Worm (Caenorhabditis elegans): ENCODE data around the gene srh-76.

srh-76 gene

DNA sequence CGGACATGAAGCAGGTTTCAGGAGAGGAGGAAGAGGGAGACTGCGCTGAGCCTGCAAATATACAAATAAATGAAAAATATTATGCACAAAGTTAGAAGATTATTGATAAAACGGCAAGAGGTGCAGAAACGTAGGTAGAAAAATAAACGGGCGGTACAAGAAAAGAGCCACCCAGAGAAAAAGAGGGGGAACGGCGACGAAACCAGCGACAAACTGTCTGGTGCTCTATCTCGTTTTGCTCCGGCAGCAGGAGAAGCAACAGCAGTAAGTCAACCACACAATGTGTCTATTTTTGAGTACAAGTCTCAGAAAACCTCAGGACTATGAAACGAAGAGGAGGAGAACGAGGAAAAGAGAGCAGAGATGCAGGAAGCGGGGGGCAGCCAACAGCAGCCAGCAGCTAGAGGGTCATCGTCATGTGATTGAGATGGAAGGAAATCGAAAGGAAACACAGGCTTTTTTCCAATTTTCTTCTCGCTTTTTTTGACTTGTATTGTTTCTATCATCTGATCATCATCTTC is 12.1 kb downstream of the srh-76 start, which contains the start of gene F26F12.3 (continued):
- TF ChIP-seq madf-5 (GFP tag; IDR thresholded peaks at IDR 0.05), result no peak
- no peak for TF ChIP-seq lim-7 (GFP tag; IDR thresholded peaks at IDR 0.05)
- no peak for TF ChIP-seq tag-97 (GFP tag; IDR thresholded peaks at IDR 0.05)
- no peak for TF ChIP-seq T26A8.4 (GFP tag; IDR thresholded peaks at IDR 0.05)
- TF ChIP-seq pqm-1 (tag; optimal IDR thresholded peaks at IDR 0.05), result peak; percentile 59
- TF ChIP-seq ceh-20 (GFP tag; IDR thresholded peaks at IDR 0.05), result peak; percentile 8; the same call in 1 of the 2 replicates
- no peak for TF ChIP-seq aly-2 (tag; optimal IDR thresholded peaks at IDR 0.05)
- TF ChIP-seq ZK337.2 (GFP tag; IDR thresholded peaks at IDR 0.05), result no peak
- peak; percentile 65 for TF ChIP-seq hmg-1.1 (GFP tag; IDR thresholded peaks at IDR 0.05)
- no peak for TF ChIP-seq ZK546.5 (tag; optimal IDR thresholded peaks at IDR 0.05)
- no peak for TF ChIP-seq F37D6.2 (tag; optimal IDR thresholded peaks at IDR 0.05)
- TF ChIP-seq php-3 (GFP tag; IDR thresholded peaks at IDR 0.05), result peak; percentile 34; the same call in 1 of the 2 replicates
- TF ChIP-seq fos-1 (tag; optimal IDR thresholded peaks at IDR 0.05), result no peak
- TF ChIP-seq snpc-1.2 (GFP tag; IDR thresholded peaks at IDR 0.05), result no peak
- TF ChIP-seq zfp-2 (tag; optimal IDR thresholded peaks at IDR 0.05), result no peak
- 0 out of 2 replicates have a peak, but pooled peaks have one; percentile 20 for TF ChIP-seq zfp-3 (GFP tag; conservative IDR thresholded peaks at IDR 0.05)
- TF ChIP-seq zip-2 (tag; optimal IDR thresholded peaks at IDR 0.05), result no peak
- no peak for TF ChIP-seq F26F4.8 (GFP tag; conservative IDR thresholded peaks at IDR 0.05)
- no peak for TF ChIP-seq nhr-76 (tag; optimal IDR thresholded peaks at IDR 0.05)
- TF ChIP-seq F49E8.2 (tag; optimal IDR thresholded peaks at IDR 0.05; ENCODE audit: borderline replicate concordance), result no peak
- TF ChIP-seq daf-12 (tag; optimal IDR thresholded peaks at IDR 0.05), result no peak
- no peak for TF ChIP-seq snpc-4 (tag; optimal IDR thresholded peaks at IDR 0.05)
- TF ChIP-seq nhr-25 (tag; optimal IDR thresholded peaks at IDR 0.05; ENCODE audit: borderline replicate concordance, insufficient read depth), result no peak
- TF ChIP-seq jun-1 (tag; optimal IDR thresholded peaks at IDR 0.05), result no peak
- TF ChIP-seq lin-15B (tag; optimal IDR thresholded peaks at IDR 0.05), result no peak
- TF ChIP-seq ceh-44 (GFP tag; IDR thresholded peaks at IDR 0.05), result no peak
- peak; percentile 30 for TF ChIP-seq aha-1 (tag)
- TF ChIP-seq dmd-9 (GFP tag; IDR thresholded peaks at IDR 0.05), result no peak
- TF ChIP-seq daf-19 (GFP tag; conservative IDR thresholded peaks at IDR 0.05), result no peak
- TF ChIP-seq saeg-2 (GFP tag; IDR thresholded peaks at IDR 0.05), result peak; percentile 58; the same call in 1 of the 2 replicates
- TF ChIP-seq mdl-1 (tag; optimal IDR thresholded peaks at IDR 0.05), result peak in 1 of 2 experiments; percentile 80
- TF ChIP-seq dpl-1 (GFP tag; optimal IDR thresholded peaks at IDR 0.05), result peak; percentile 12
- TF ChIP-seq ztf-11 (tag; optimal IDR thresholded peaks at IDR 0.05), result no peak
- peak; percentile 69 for TF ChIP-seq mep-1 (tag; optimal IDR thresholded peaks at IDR 0.05)
- no peak for TF ChIP-seq skn-1 (tag; optimal IDR thresholded peaks at IDR 0.05)
- no peak for TF ChIP-seq Y75B8A.6 (GFP tag; IDR thresholded peaks at IDR 0.05)
- TF ChIP-seq nhr-111 (GFP tag; optimal IDR thresholded peaks at IDR 0.05), result no peak
- TF ChIP-seq dve-1 (tag; optimal IDR thresholded peaks at IDR 0.05; ENCODE audit: insufficient read depth), result peak; percentile 67
- TF ChIP-seq hif-1 (tag; optimal IDR thresholded peaks at IDR 0.05), result peak in 1 of 2 experiments; percentile 64
- TF ChIP-seq set-16 (GFP tag; IDR thresholded peaks at IDR 0.05), result peak; percentile 64
- TF ChIP-seq ceh-28 (tag; optimal IDR thresholded peaks at IDR 0.05), result no peak
- peak; percentile 72 for TF ChIP-seq pha-4 (GFP tag; IDR thresholded peaks at IDR 0.05)
- TF ChIP-seq pha-4 (tag; optimal IDR thresholded peaks at IDR 0.05), result no peak
- peak; percentile 45 for TF ChIP-seq lin-38 (GFP tag; IDR thresholded peaks at IDR 0.05)
- TF ChIP-seq nhr-237 (tag; optimal IDR thresholded peaks at IDR 0.05), result no peak
- TF ChIP-seq lin-29 (GFP tag; IDR thresholded peaks at IDR 0.05), result 0 out of 2 replicates have a peak, but pooled peaks have one; percentile 49
- TF ChIP-seq D1046.2 (GFP tag; IDR thresholded peaks at IDR 0.05), result no peak
- TF ChIP-seq fkh-10 (GFP tag; optimal IDR thresholded peaks at IDR 0.05), result peak; percentile 70
- peak; percentile 88 for TF ChIP-seq nhr-48 (tag; optimal IDR thresholded peaks at IDR 0.05)
- peak; percentile 88 for TF ChIP-seq nhr-28 (tag; optimal IDR thresholded peaks at IDR 0.05)
- TF ChIP-seq tra-1 (GFP tag; IDR thresholded peaks at IDR 0.05), result 0 out of 2 replicates have a peak, but pooled peaks have one; percentile 38
